Worm (Caenorhabditis elegans) whole organism, L3 larva: ENCODE results near the gene tost-1.

Experiments
- aly-2 ChIP-seq: fragments of 150-350 bp; optimal IDR thresholded peaks from 2 replicates; lab custom pipeline; 2014; ENCODE audit warnings: missing biosample characterization, missing genetic modification characterization
- ceh-28 ChIP-seq: fragments of 150-350 bp; optimal IDR thresholded peaks from 2 replicates; lab custom pipeline; 2014; ENCODE audit warnings: missing biosample characterization, missing genetic modification reagents, missing genetic modification characterization
- ceh-82 ChIP-seq: fragments of 150-350 bp; optimal IDR thresholded peaks from 2 replicates; lab custom pipeline; 2014; ENCODE audit warnings: missing biosample characterization, missing genetic modification characterization
- ceh-9 ChIP-seq: sonication (generic microtip); optimal IDR thresholded peaks from 2 replicates; lab custom pipeline; 2018; ENCODE audit warnings: missing biosample characterization, missing genetic modification characterization
- daf-12 ChIP-seq: fragments of 150-350 bp; optimal IDR thresholded peaks from 2 replicates; lab custom pipeline; 2014; ENCODE audit warnings: missing biosample characterization, missing genetic modification reagents, missing genetic modification characterization
- egl-27 ChIP-seq: sonication (generic microtip); optimal IDR thresholded peaks from 4 replicates; lab custom pipeline; 2017; ENCODE audit warnings: missing biosample characterization, missing genetic modification reagents, missing genetic modification characterization
- elt-1 ChIP-seq: fragments of 150-350 bp; optimal IDR thresholded peaks from 2 replicates; lab custom pipeline; 2014; ENCODE audit warnings: missing biosample characterization, missing genetic modification characterization
- elt-2 ChIP-seq: sonication (generic microtip); optimal IDR thresholded peaks from 2 replicates; lab custom pipeline; 2016; ENCODE audit warnings: missing genetic modification reagents, mild to moderate bottlenecking, missing genetic modification characterization, missing compliant biosample characterization
- fkh-10 ChIP-seq: sonication (generic microtip); optimal IDR thresholded peaks from 2 replicates; lab custom pipeline; 2017; ENCODE audit warnings: missing biosample characterization, missing genetic modification reagents, missing genetic modification characterization
- fkh-2 ChIP-seq: fragments of 150-350 bp; optimal IDR thresholded peaks from 2 replicates; lab custom pipeline; 2014; ENCODE audit warnings: missing biosample characterization, missing genetic modification reagents, missing genetic modification characterization
- fos-1 ChIP-seq: fragments of 150-350 bp; optimal IDR thresholded peaks from 2 replicates; lab custom pipeline; 2014; ENCODE audit warnings: missing biosample characterization, missing genetic modification characterization
- hmg-11 ChIP-seq: sonication (generic microtip); optimal IDR thresholded peaks from 2 replicates; lab custom pipeline; 2016; ENCODE audit warnings: missing genetic modification characterization, missing compliant biosample characterization
- jun-1 ChIP-seq: fragments of 150-350 bp; optimal IDR thresholded peaks from 2 replicates; lab custom pipeline; 2014; ENCODE audit warnings: missing biosample characterization, missing genetic modification reagents, missing genetic modification characterization
- lin-15B ChIP-seq: fragments of 150-350 bp; optimal IDR thresholded peaks from 2 replicates; lab custom pipeline; 2014; ENCODE audit warnings: missing biosample characterization, missing genetic modification characterization
- lsy-12 ChIP-seq: sonication (generic microtip); optimal IDR thresholded peaks from 2 replicates; lab custom pipeline; 2016; ENCODE audit warnings: mild to moderate bottlenecking, missing genetic modification characterization, missing compliant biosample characterization
- mml-1 ChIP-seq: fragments of 150-350 bp; sonication (generic microtip); optimal IDR thresholded peaks from 3 replicates; lab custom pipeline; 2014; ENCODE audit warnings: missing biosample characterization, missing genetic modification characterization
- nhr-11 ChIP-seq: fragments of 150-350 bp; optimal IDR thresholded peaks from 2 replicates; lab custom pipeline; 2014; ENCODE audit warnings: missing biosample characterization, missing genetic modification characterization
- nhr-12 ChIP-seq: fragments of 150-350 bp; optimal IDR thresholded peaks from 2 replicates; lab custom pipeline; 2014; ENCODE audit warnings: missing biosample characterization, missing genetic modification characterization
- nhr-237 ChIP-seq: fragments of 150-350 bp; optimal IDR thresholded peaks from 2 replicates; lab custom pipeline; 2014; ENCODE audit warnings: missing biosample characterization, missing genetic modification characterization
- nhr-28 ChIP-seq: fragments of 150-350 bp; optimal IDR thresholded peaks from 2 replicates; lab custom pipeline; 2014; ENCODE audit warnings: missing biosample characterization, missing genetic modification characterization
- nhr-43 ChIP-seq: sonication (generic microtip); optimal IDR thresholded peaks from 2 replicates; lab custom pipeline; 2016; ENCODE audit warnings: mild to moderate bottlenecking, missing genetic modification characterization, missing compliant biosample characterization; ENCODE audit not compliant: poor library complexity, severe bottlenecking
- nhr-67 ChIP-seq: fragments of 150-350 bp; optimal IDR thresholded peaks from 2 replicates; lab custom pipeline; 2014; ENCODE audit warnings: missing biosample characterization, missing genetic modification characterization
- nhr-77 ChIP-seq: fragments of 150-350 bp; optimal IDR thresholded peaks from 2 replicates; lab custom pipeline; 2014; ENCODE audit warnings: missing biosample characterization, missing genetic modification characterization
- pha-4 ChIP-seq: fragments of 150-350 bp; optimal IDR thresholded peaks from 2 replicates; lab custom pipeline; 2014; ENCODE audit warnings: missing biosample characterization, missing genetic modification reagents, missing genetic modification characterization
- pqm-1 ChIP-seq: fragments of 150-350 bp; optimal IDR thresholded peaks from 2 replicates; lab custom pipeline; 2017; ENCODE audit warnings: missing biosample characterization, missing genetic modification characterization, inconsistent platforms
- sea-2 ChIP-seq: fragments of 150-350 bp; sonication (generic microtip); optimal IDR thresholded peaks from 4 replicates; lab custom pipeline; 2014; ENCODE audit warnings: missing biosample characterization, missing genetic modification reagents, missing genetic modification characterization
- skn-1 ChIP-seq: fragments of 150-350 bp; optimal IDR thresholded peaks from 2 replicates; lab custom pipeline; 2014; ENCODE audit warnings: missing biosample characterization, missing genetic modification characterization
- snpc-4 ChIP-seq: fragments of 150-350 bp; optimal IDR thresholded peaks from 2 replicates; lab custom pipeline; 2014; ENCODE audit warnings: missing biosample characterization, missing genetic modification characterization
- tbx-2 ChIP-seq: sonication (generic microtip); optimal IDR thresholded peaks from 2 replicates; lab custom pipeline; 2016; ENCODE audit warnings: mild to moderate bottlenecking, missing genetic modification characterization, missing compliant biosample characterization
- unc-39 ChIP-seq: sonication (generic microtip); optimal IDR thresholded peaks from 4 replicates; lab custom pipeline; 2017; ENCODE audit warnings: missing biosample characterization, missing genetic modification characterization
- unc-62 ChIP-seq: fragments of 150-350 bp; sonication (generic microtip); optimal IDR thresholded peaks from 4 replicates; lab custom pipeline; 2014; ENCODE audit warnings: missing biosample characterization, missing genetic modification reagents, missing genetic modification characterization
- ztf-11 ChIP-seq: fragments of 150-350 bp; optimal IDR thresholded peaks from 2 replicates; lab custom pipeline; 2014; ENCODE audit warnings: missing biosample characterization, missing genetic modification characterization
- ztf-4 ChIP-seq: fragments of 150-350 bp; optimal IDR thresholded peaks from 2 replicates; lab custom pipeline; 2014; ENCODE audit warnings: missing biosample characterization, missing genetic modification characterization

Gene tost-1

DNA sequence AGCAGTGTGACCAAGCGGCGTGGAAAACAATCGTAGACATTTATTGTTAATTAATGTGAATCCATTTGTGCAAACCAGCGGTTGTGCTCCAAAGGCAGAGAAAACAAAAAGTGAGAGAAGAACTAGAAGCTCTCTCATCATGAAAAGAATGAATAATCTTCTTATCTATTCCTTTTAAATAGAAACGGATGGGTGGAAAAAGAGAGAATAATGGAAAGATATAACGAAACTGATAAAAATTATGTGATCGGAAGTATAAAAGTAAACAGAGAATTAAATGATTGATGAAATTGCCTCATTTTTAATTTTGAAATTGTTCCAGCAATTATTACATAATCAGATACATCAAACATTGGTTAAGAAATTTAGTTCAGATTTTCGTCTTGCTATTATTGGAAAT lies 5.3 kb upstream of the tost-1 start, which contains the start of gene clec-5:
clec-5 (minus strand) TSS at position 178 of the 400 bp plus-strand sequence.
- no peak for TF ChIP-seq ceh-9 (tag; lab: Kevin White, UChicago)
- peak; percentile 54 for TF ChIP-seq pqm-1 (tag; lab: Kevin White, UChicago)
- no peak for TF ChIP-seq ceh-82
- no peak for TF ChIP-seq hmg-11 (tag; lab: Kevin White, UChicago)
- TF ChIP-seq skn-1 (tag; lab: Kevin White, UChicago) = no peak
- no peak for TF ChIP-seq lin-15B (tag; lab: Kevin White, UChicago)
- no peak for TF ChIP-seq fkh-2
- TF ChIP-seq egl-27 = no peak
- TF ChIP-seq nhr-67 (tag; lab: Kevin White, UChicago) = no peak
- TF ChIP-seq snpc-4 = no peak
- TF ChIP-seq elt-2 (tag; lab: Kevin White, UChicago) = peak; percentile 68
- TF ChIP-seq fos-1 (tag; lab: Kevin White, UChicago) = no peak
- no peak for TF ChIP-seq unc-39 (tag; lab: Kevin White, UChicago)
- TF ChIP-seq jun-1 (tag; lab: Kevin White, UChicago) = peak; percentile 17
- no peak for TF ChIP-seq nhr-43 (tag; lab: Kevin White, UChicago)
- TF ChIP-seq pha-4 (tag; lab: Kevin White, UChicago) = peak; percentile 48
- TF ChIP-seq sea-2 (GFP tag; lab: Kevin White, UChicago) = no peak
- TF ChIP-seq nhr-237 (tag; lab: Kevin White, UChicago) = no peak
- TF ChIP-seq aly-2 = no peak
- TF ChIP-seq daf-12 (tag; lab: Kevin White, UChicago) = no peak

DNA sequence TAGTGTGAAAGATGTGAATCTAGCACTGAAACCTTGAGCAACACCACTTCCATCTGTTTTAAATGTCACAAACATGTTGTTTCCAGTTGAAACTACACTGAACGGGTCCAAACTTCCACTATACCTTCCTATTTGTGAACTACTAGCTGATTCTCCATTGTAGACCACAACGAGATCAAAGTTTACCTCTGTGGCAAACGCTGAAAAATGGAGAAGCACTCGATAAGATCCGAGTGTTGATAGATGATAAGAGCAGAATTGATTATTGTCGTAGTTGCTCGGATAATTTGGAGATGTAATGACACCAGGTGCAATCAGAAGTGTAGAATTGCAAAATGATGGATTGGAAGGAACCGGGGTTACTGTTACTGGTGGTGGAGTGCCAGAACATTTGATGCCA lies 3.8 kb upstream of the tost-1 start:
- TF ChIP-seq pqm-1 (tag; lab: Kevin White, UChicago) (peak; percentile 37), elt-1 (tag; lab: Kevin White, UChicago) (no peak), elt-2 (tag; lab: Kevin White, UChicago) (peak; percentile 72)

DNA sequence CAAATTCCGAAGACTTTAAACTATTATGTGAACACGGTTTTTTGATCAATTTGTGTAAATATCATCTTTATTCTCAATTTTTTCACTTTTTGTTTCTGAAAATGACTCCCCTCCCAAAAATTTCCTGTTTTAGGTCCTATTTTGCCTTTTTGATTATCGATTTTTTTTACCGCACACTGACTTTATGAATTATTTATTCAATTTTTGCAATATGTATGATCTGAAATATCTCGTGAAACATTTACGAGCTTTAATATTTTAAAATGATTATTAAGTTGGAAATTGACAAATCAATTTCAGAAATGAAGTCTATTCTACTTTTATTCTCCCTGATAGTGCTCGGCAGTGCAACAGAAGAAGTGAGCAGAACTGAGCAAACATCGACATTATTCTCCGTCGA lies 1.3 kb upstream of the tost-1 start, which contains the start of gene C35D10.1:
C35D10.1 (plus strand) TSS at position 301 of the 400 bp plus-strand sequence.
- TF ChIP-seq elt-2 (tag; lab: Kevin White, UChicago) (no peak), nhr-28 (no peak), ceh-28 (tag; lab: Kevin White, UChicago) (peak; percentile 15), nhr-12 (tag; lab: Kevin White, UChicago) (no peak)

DNA sequence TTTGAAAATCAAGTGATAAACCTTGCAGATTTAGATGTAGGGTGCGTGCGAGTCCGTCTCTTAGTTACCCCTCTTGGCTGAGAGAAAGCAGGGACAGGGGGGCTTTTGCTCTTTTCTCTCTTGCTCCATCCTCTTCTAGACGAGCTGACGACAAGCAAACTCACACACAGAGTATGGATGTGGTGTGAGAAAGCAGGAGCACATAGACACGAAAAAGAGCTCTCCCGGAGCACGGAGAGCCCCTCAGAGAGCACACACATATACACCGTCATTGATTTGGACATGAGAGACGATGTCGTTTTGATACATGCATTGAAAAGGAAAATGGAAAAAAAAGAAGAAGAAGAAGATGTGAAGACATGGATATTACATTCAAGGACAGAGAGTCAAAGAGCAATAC lies 2.4 kb downstream of the tost-1 start:
- TF ChIP-seq hmg-11 (tag; lab: Kevin White, UChicago) = no peak
- TF ChIP-seq fkh-10 (GFP tag; lab: Kevin White, UChicago) = peak; percentile 39

DNA sequence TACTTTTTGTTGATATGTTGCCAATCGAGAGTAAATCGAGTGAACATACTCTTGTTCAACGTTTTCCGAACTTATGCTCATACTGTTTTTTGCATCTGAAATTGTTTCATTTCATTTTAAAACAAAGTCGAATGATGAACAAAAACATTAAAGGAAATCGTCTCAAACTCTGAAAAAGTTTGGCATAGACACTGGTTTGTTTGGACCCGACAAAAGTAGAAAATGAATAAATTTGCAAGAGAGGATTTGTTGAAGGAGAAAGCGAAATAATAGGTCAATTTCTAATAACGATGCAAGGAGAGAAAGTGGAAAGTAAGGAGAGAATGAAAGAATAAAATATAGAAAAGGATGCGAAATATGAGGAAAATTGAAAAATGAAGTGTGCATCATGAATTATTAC lies 3.4 kb downstream of the tost-1 start, which contains the start of gene C35D10.12:
C35D10.12 (minus strand) TSS at position 101 of the 400 bp plus-strand sequence.
- TF ChIP-seq hmg-11 (tag; lab: Kevin White, UChicago) (no peak), lin-15B (tag; lab: Kevin White, UChicago) (no peak), unc-39 (tag; lab: Kevin White, UChicago) (no peak), elt-1 (tag; lab: Kevin White, UChicago) (no peak), mml-1 (no peak), ztf-11 (tag; lab: Kevin White, UChicago) (no peak), nhr-77 (tag; lab: Kevin White, UChicago) (no peak), aly-2 (no peak), jun-1 (tag; lab: Kevin White, UChicago) (no peak), nhr-11 (no peak), ztf-4 (no peak), ceh-82 (no peak)

DNA sequence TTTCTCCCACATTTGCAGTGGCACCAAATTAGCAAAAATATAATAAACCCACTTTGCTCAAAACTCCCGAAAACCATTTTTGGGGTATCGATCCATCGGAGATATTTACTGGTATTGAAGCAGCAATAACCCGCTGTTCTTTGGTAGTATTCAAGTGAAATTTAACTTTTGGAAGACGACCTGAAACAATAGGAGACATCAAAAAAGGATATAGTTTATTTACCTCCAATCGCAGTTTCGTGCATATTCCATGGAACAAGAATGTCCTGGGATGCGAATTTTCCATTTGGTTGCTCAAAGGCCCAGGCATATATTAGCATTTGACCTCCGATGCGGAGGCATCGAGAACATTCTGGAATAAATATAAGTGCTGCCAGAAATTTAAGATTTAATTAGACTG lies 4.7 kb downstream of the tost-1 start:
- TF ChIP-seq nhr-28 (no peak), ztf-11 (tag; lab: Kevin White, UChicago) (no peak), hmg-11 (tag; lab: Kevin White, UChicago) (no peak), tbx-2 (tag; lab: Kevin White, UChicago) (no peak), aly-2 (no peak), lsy-12 (no peak), fkh-10 (GFP tag; lab: Kevin White, UChicago) (no peak), fos-1 (tag; lab: Kevin White, UChicago) (no peak), pha-4 (tag; lab: Kevin White, UChicago) (no peak), nhr-237 (tag; lab: Kevin White, UChicago) (no peak), unc-62 (GFP tag; lab: Kevin White, UChicago) (no peak)
